Worm (Caenorhabditis elegans) whole organism, midembryonic: ENCODE data around the gene oac-24.
A peak's percentile ranks its signal among the peaks of the same experiment; 100 is the strongest.

Source experiments
- T22C8.4 ChIP-seq: fragments of 200-800 bp; sonication (Bioruptor generic); IDR thresholded peaks from 2 replicates; pipeline ENCODE4 v1.3.6; 2022; ENCODE audit warnings: missing genetic modification characterization, missing compliant biosample characterization
- cog-1 ChIP-seq: sonication (generic microtip); optimal IDR thresholded peaks from 2 replicates; lab custom pipeline; 2016; ENCODE audit warnings: missing genetic modification characterization, missing compliant biosample characterization
- flt-1 ChIP-seq: fragments of 200-800 bp; sonication (Bioruptor generic); IDR thresholded peaks from 2 replicates; pipeline ENCODE4 v1.3.6; 2022; ENCODE audit warnings: missing genetic modification characterization, missing compliant biosample characterization
- klf-2 ChIP-seq: fragments of 200-800 bp; sonication (Bioruptor generic); conservative IDR thresholded peaks from 2 replicates; pipeline ENCODE4 v1.3.6; 2022; ENCODE audit warnings: missing genetic modification reagents, missing genetic modification characterization, missing compliant biosample characterization
- med-1 ChIP-seq: sonication (generic microtip); optimal IDR thresholded peaks from 2 replicates; lab custom pipeline; 2017; ENCODE audit warnings: missing genetic modification characterization, mild to moderate bottlenecking, missing compliant biosample characterization, antibody characterized with exemption, missing genetic modification reagents; ENCODE audit not compliant: insufficient read depth
- ref-1 ChIP-seq: fragments of 200-800 bp; sonication (Bioruptor generic); conservative IDR thresholded peaks from 2 replicates; pipeline ENCODE4 v1.3.6; 2022; ENCODE audit warnings: missing genetic modification reagents, missing genetic modification characterization, missing compliant biosample characterization
- tab-1 ChIP-seq: fragments of 200-800 bp; sonication (Bioruptor generic); IDR thresholded peaks from 2 replicates; pipeline ENCODE4 v1.3.6; 2022; ENCODE audit warnings: missing genetic modification characterization, missing compliant biosample characterization
- ztf-23 ChIP-seq: fragments of 200-800 bp; sonication (Bioruptor generic); IDR thresholded peaks from 2 replicates; pipeline ENCODE4 v1.3.6; 2022; ENCODE audit warnings: missing genetic modification reagents, missing genetic modification characterization, missing compliant biosample characterization
- ztf-29 ChIP-seq: fragments of 200-800 bp; sonication (Bioruptor generic); IDR thresholded peaks from 2 replicates; pipeline ENCODE4 v1.3.6; 2022; ENCODE audit warnings: missing genetic modification reagents, missing genetic modification characterization, missing compliant biosample characterization

Gene oac-24

DNA sequence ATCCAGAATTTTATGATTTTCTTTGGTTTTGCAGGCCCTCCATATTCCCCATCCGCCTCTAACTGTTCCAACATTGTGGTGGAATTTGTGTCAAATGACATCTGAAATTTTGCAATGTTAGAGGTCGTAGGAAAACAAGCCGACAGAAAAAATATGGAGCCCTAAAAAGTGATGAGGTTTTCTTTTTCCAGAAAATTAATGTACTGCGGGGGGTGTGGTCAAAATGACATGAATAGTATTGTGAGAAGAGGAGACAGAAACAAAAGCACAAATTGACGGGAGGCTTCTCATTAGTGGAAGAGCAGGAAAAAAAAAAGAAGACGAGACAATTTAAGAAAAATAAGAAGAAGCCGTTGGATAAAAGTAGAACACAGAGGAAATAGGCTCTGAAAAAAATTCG is 10.4 kb upstream of the oac-24 start, which contains the start of gene ZC266.1:
TSS of gene ZC266.1 (minus strand) at position 101 of the 400 bp plus-strand sequence.
- TF ChIP-seq klf-2 (no peak), flt-1 (no peak), cog-1 (tag; lab: Kevin White, UChicago) (no peak), ref-1 (no peak), ztf-29 (GFP tag; lab: Robert Waterston, UW) (no peak), med-1 (no peak), tab-1 (GFP tag; lab: Robert Waterston, UW) (no peak), ztf-23 (GFP tag; lab: Robert Waterston, UW) (no peak), T22C8.4 (GFP tag; lab: Robert Waterston, UW) (no peak)

DNA sequence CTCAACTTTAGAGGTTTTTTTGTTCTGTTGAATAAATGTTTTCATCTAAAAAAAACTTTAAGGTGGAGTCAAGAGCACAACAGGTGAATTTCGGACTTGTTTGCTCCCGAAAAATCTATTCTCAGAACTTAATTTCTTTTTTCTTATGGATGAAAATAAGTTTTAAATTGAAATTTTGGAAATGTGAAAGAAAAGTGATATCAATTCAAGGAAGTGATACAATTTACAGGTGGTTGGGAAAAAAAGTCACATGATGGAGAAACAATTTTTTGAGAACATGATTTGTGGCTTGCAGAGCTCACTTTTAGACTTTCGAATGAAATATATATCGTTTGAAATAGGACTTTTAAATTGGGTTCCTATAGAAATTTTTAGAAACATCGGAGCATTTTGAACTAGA is 2.9 kb upstream of the oac-24 start:
- TF ChIP-seq med-1 (no peak), flt-1 (no peak), tab-1 (GFP tag; lab: Robert Waterston, UW) (no peak), ztf-23 (GFP tag; lab: Robert Waterston, UW) (no peak), ztf-29 (GFP tag; lab: Robert Waterston, UW) (no peak), T22C8.4 (GFP tag; lab: Robert Waterston, UW) (no peak), ref-1 (no peak), cog-1 (tag; lab: Kevin White, UChicago) (no peak), klf-2 (no peak)

DNA sequence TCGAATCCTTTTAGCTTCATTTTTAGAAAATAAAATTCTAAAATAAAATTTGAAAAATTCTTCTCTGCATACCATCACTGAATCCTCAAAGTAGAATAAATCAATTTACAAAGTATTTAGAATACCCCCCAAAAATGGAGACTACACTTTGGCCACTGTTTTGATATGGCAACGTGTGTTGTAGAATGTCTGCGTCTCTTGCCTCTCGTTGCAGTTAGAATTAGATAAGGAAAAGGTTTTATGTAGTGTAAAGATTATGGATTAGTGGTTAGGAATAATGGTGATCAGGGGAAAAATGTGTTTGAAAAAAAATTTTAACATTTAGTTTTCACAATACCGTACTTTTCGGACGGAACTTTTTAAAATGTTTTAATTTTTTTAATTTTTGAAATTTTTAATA is 9.4 kb downstream of the oac-24 start, which contains the start of gene prx-6:
TSS of gene prx-6 (minus strand) at position 129 of the 400 bp plus-strand sequence.
- TF ChIP-seq ztf-23 (GFP tag; lab: Robert Waterston, UW) = no peak
- no peak for TF ChIP-seq med-1
- no peak for TF ChIP-seq T22C8.4 (GFP tag; lab: Robert Waterston, UW)
- TF ChIP-seq ztf-29 (GFP tag; lab: Robert Waterston, UW) = no peak
- TF ChIP-seq ref-1 = no peak
- no peak for TF ChIP-seq cog-1 (tag; lab: Kevin White, UChicago)

DNA sequence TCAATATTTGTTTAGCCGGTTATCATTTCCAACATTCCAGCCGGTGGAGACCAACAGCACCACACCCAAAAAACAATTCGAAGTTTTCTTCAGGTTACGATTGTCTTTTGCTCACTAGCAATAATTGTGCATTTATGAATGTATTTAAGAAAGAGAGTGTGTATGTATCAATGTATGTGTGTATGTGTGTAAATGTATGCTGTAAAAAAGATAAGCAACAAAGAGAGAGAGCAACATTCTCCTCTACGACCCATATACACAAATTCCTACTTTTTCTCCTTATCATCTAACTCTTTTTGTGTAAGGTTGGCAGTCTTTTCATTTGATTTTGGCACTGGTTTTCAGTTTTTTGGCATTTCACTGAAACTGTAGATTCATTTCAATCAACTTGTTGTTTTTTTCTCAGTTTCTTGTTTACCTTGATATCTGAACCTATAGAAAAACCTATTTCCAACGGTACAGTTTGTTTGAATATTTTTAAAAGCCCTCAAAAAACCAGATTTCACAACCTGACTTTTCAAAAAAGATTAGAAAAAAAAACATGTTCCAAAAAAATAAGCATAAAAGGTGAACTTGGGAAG is 10.4 kb downstream of the oac-24 start:
- no peak for TF ChIP-seq ztf-29 (GFP tag; lab: Robert Waterston, UW)
- TF ChIP-seq cog-1 (tag; lab: Kevin White, UChicago) = no peak
- TF ChIP-seq ref-1 = no peak
- no peak for TF ChIP-seq T22C8.4 (GFP tag; lab: Robert Waterston, UW)
- no peak for TF ChIP-seq med-1
- TF ChIP-seq tab-1 (GFP tag; lab: Robert Waterston, UW) = no peak
- TF ChIP-seq ztf-23 (GFP tag; lab: Robert Waterston, UW) = no peak
- no peak for TF ChIP-seq flt-1
- no peak for TF ChIP-seq klf-2

- TF ChIP-seq flt-1 (no peak), ref-1 (no peak), T22C8.4 (GFP tag; lab: Robert Waterston, UW) (no peak), ztf-29 (GFP tag; lab: Robert Waterston, UW) (no peak), cog-1 (tag; lab: Kevin White, UChicago) (no peak), ztf-23 (GFP tag; lab: Robert Waterston, UW) (no peak), tab-1 (GFP tag; lab: Robert Waterston, UW) (no peak), klf-2 (no peak), med-1 (no peak)
These were observed 11.8 kb downstream of the oac-24 start, which contains the start of gene F39G3.5 for ce11 chrV:4722314-4722713. TSS of gene F39G3.5 (plus strand) at chrV:4722614.

DNA sequence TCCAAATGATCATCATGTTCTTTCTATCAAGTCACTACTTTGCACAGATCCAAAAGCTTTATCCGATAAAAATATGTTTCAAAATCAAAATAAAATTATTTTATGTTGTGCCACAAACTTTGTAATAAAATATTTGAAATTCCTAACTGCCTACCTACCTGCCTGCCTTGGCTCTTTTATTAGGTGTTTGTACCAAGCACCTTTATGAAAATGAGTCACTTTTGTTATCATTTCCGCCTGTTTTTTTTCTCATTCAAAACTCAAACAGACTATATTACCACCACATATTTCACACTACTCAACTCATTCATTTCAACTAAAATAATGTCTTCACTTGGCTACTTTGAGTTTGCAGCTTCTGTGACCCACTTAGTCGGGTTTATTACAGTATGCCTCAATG is 13.9 kb downstream of the oac-24 start, which contains the start of gene F39G3.4:
TSS of gene F39G3.4 (plus strand) at position 301 of the 400 bp plus-strand sequence.
- TF ChIP-seq tab-1 (GFP tag; lab: Robert Waterston, UW) = no peak
- no peak for TF ChIP-seq ztf-23 (GFP tag; lab: Robert Waterston, UW)
- no peak for TF ChIP-seq cog-1 (tag; lab: Kevin White, UChicago)
- TF ChIP-seq ref-1 = no peak
- no peak for TF ChIP-seq med-1
- no peak for TF ChIP-seq klf-2
- TF ChIP-seq ztf-29 (GFP tag; lab: Robert Waterston, UW) = no peak
- TF ChIP-seq flt-1 = no peak
- TF ChIP-seq T22C8.4 (GFP tag; lab: Robert Waterston, UW) = no peak

- TF ChIP-seq ztf-23 (GFP tag; lab: Robert Waterston, UW) (no peak), klf-2 (no peak), flt-1 (no peak), cog-1 (tag; lab: Kevin White, UChicago) (no peak), T22C8.4 (GFP tag; lab: Robert Waterston, UW) (no peak), ztf-29 (GFP tag; lab: Robert Waterston, UW) (no peak), med-1 (no peak), ref-1 (no peak), tab-1 (GFP tag; lab: Robert Waterston, UW) (no peak)
These were observed 19.5 kb downstream of the oac-24 start, which contains the start of gene tig-2 for ce11 chrV:4730075-4730474. TSS of gene tig-2 (minus strand) at chrV:4730161.

DNA sequence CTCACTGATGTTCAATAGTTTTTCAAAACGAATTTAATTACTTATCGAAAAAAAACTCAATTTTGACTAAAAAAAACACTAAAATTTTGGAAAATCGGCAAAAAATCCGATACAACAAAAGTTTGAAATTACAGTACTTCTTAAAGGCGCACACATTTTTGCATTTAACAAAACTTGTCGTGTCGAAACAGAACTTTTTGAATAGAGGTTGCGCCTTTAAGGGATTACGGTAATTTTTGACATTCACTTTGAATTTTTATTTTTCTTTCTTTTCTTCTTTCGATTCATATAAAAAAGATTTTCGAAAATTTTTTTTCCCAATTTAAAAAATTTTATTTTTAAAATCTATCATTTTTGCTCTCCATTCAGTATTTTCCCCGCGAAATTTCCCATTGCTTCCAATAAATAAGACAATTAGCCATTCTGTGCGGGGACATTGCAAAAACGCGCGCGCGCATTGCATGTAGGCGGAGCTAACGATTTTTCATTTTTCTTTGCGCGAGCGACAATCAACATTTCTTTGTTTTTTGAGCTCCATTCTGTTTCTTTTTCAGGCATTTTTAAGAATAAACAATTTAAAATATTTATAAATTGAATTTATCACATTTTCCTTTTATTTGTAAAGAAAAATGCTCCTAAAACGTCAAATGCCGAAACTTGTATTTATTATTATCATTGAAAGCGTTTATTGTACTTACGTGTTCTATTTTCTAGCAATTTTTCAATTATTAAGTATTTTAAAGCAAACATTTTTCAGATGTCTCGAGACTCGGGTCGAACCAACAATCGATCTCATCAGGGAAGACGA is 20.8 kb downstream of the oac-24 start, which contains the start of gene F39G3.3:
TSS of gene F39G3.3 (plus strand) at position 758 of the 808 bp plus-strand sequence.
- TF ChIP-seq cog-1 (tag; lab: Kevin White, UChicago) (peak; percentile 81), flt-1 (peak; percentile 92), ztf-23 (GFP tag; lab: Robert Waterston, UW) (peak; percentile 91), klf-2 (peak; percentile 81), med-1 (peak; percentile 96), ztf-29 (GFP tag; lab: Robert Waterston, UW) (peak; percentile 77), T22C8.4 (GFP tag; lab: Robert Waterston, UW) (peak; percentile 85), tab-1 (GFP tag; lab: Robert Waterston, UW) (peak; percentile 92), ref-1 (peak; percentile 64; the same call in 1 of the 2 replicates)

ce11 chrV:4733952-4734351 is 23.4 kb downstream of the oac-24 start:
- TF ChIP-seq ztf-29 (GFP tag; lab: Robert Waterston, UW) (no peak), ref-1 (no peak), flt-1 (no peak), tab-1 (GFP tag; lab: Robert Waterston, UW) (no peak), ztf-23 (GFP tag; lab: Robert Waterston, UW) (no peak), klf-2 (no peak), cog-1 (tag; lab: Kevin White, UChicago) (no peak), T22C8.4 (GFP tag; lab: Robert Waterston, UW) (no peak), med-1 (no peak)
